Fruit fly (Drosophila melanogaster) whole organism, prepupa: ENCODE results near the gene CG17598.

Source experiments
- Blimp-1 ChIP-seq: fragments of 200-800 bp; sonication (Bioruptor generic); optimal IDR thresholded peaks from 3 replicates; lab custom pipeline; 2017; ENCODE audit warnings: missing biosample characterization, missing genetic modification characterization, mild to moderate bottlenecking, moderate library complexity, missing genetic modification reagents
- CG3032 ChIP-seq: fragments of 200-800 bp; optimal IDR thresholded peaks from 2 replicates; lab custom pipeline; 2019; ENCODE audit warnings: missing biosample characterization, mild to moderate bottlenecking, missing genetic modification characterization, moderate library complexity
- CG6163 ChIP-seq: fragments of 200-800 bp; sonication (Bioruptor generic); IDR thresholded peaks from 3 replicates; pipeline ENCODE4 v1.3.6; 2022; ENCODE audit warnings: missing biosample characterization, missing genetic modification characterization
- Hr39 ChIP-seq: fragments of 200-800 bp; sonication (Bioruptor generic); optimal IDR thresholded peaks from 2 replicates; lab custom pipeline; 2016; ENCODE audit warnings: missing biosample characterization, missing genetic modification characterization
- OdsH ChIP-seq: fragments of 200-800 bp; sonication (Bioruptor generic); optimal IDR thresholded peaks from 3 replicates; lab custom pipeline; 2016; ENCODE audit warnings: missing biosample characterization, missing genetic modification characterization
- lz ChIP-seq: fragments of 200-800 bp; sonication (Bioruptor generic); optimal IDR thresholded peaks from 3 replicates; lab custom pipeline; 2016; ENCODE audit warnings: missing biosample characterization, missing genetic modification characterization
- spab ChIP-seq: fragments of 200-800 bp; sonication (Bioruptor generic); optimal IDR thresholded peaks from 2 replicates; lab custom pipeline; 2017; ENCODE audit warnings: missing biosample characterization, mild to moderate bottlenecking, missing genetic modification characterization, missing genetic modification reagents

dm6 chrX:22529664-22530321 lies 10.4 kb downstream of the CG17598 start, which contains the start of gene S6kII:
- TF ChIP-seq CG3032 (no peak), CG6163 (GFP tag; lab: Robert Waterston, UW) (no peak), Blimp-1 (GFP tag; lab: Kevin White, UChicago) (peak; percentile 55), OdsH (no peak), lz (GFP tag; lab: Kevin White, UChicago) (no peak), Hr39 (no peak), spab (GFP tag; lab: Kevin White, UChicago) (no peak)
